Worm (Caenorhabditis elegans) whole organism, L4 larva: ENCODE data around the gene tmem-184.

Experiments
- aly-2 ChIP-seq: sonication (generic microtip); optimal IDR thresholded peaks from 2 replicates; lab custom pipeline; 2018; ENCODE audit warnings: missing biosample characterization, missing genetic modification characterization
- dve-1 ChIP-seq: sonication (generic microtip); optimal IDR thresholded peaks from 2 replicates; lab custom pipeline; 2017; ENCODE audit warnings: antibody characterized with exemption, mild to moderate bottlenecking, missing genetic modification characterization, missing compliant biosample characterization; ENCODE audit not compliant: insufficient read depth
- tra-1 ChIP-seq: fragments of 200-800 bp; sonication (Bioruptor generic); IDR thresholded peaks from 2 replicates; pipeline ENCODE4 v1.3.6; 2022; ENCODE audit warnings: missing genetic modification reagents, missing genetic modification characterization, missing compliant biosample characterization

DNA sequence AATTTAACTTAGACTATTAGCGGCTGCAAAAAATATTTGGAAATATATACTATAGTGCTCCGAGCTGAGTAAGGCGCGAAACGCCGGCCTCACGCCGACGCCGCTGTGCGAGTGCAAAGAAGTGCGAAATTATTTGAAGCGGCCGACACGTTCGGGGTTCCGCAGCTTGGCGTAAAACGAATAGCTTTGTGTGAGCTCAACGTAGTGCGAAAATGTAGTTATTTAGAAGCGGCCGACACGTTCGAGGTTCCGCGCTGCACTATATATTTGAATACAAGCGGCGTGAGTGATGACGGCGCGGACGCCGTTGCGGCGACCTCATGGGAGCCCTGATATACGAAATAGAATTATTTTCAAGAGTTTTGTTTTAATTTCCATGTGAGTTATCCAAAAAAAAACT is 44.7 kb downstream of the tmem-184 start:
- TF ChIP-seq aly-2 (tag; lab: Kevin White, UChicago) (no peak), tra-1 (GFP tag; lab: Robert Waterston, UW) (no peak), dve-1 (tag; lab: Kevin White, UChicago) (no peak)
